Fruit fly (Drosophila melanogaster): ENCODE measurements around the gene Sfp26Ac.

DNA sequence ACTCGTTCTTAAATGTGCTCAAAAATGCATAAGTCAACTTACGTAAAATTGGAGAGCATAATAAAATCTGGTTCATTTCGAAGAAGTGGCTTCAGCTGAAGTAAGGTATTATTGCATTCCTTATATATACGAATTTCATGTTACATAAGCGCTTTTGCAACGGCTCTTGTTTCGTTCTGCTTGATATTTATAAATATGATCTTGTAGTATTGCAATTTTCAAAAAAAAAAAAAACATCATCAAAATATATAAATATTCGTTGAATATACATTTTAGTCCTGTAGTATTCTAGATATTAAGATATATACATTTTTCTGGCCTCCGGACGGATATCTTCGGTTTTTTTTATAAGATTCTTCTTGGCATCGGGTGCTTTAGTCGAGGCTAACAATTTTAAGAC, 9.2 kb upstream of the Sfp26Ac start, which contains the start of gene Acp26Aa:
- TF ChIP-seq sr (GFP tag; IDR thresholded peaks at IDR 0.05) = no peak
- TF ChIP-seq CG8089 (GFP tag; optimal IDR thresholded peaks at IDR 0.05) = no peak
- TF ChIP-seq CG11504 (tag; optimal IDR thresholded peaks at IDR 0.05) = no peak
- TF ChIP-seq CkIIα-i1 (GFP tag; IDR thresholded peaks at IDR 0.05) = no peak
